Worm (Caenorhabditis elegans): ENCODE results near the gene D1005.10.

ce11 chrX:1445696-1446095 lies 40.3 kb downstream of the D1005.10 start:
- no peak for TF ChIP-seq him-1 (tag; optimal IDR thresholded peaks at IDR 0.05)
- TF ChIP-seq dao-5 (tag; optimal IDR thresholded peaks at IDR 0.05), result no peak
- TF ChIP-seq W03F9.2 (tag; optimal IDR thresholded peaks at IDR 0.05), result no peak

All from whole organism, L4/young adult.